Fruit fly (Drosophila melanogaster) whole organism, pupa: ENCODE measurements around the gene CG13300.

ENCODE experiments used
- CG10348 ChIP-seq: fragments of 200-800 bp; sonication (Bioruptor generic); IDR thresholded peaks from 2 replicates; pipeline ENCODE4 v1.3.6; 2022; ENCODE audit warnings: missing biosample characterization, missing genetic modification characterization
- CG14655 ChIP-seq: fragments of 200-800 bp; sonication (Bioruptor generic); optimal IDR thresholded peaks from 3 replicates; lab custom pipeline; 2017; ENCODE audit warnings: mild to moderate bottlenecking, missing biosample characterization, missing genetic modification reagents, missing genetic modification characterization
- CG17806 ChIP-seq: fragments of 200-800 bp; sonication (Bioruptor generic); optimal IDR thresholded peaks from 2 replicates; lab custom pipeline; 2018; ENCODE audit warnings: missing biosample characterization, mild to moderate bottlenecking, missing genetic modification characterization, moderate library complexity
- CG8159 ChIP-seq: fragments of 200-800 bp; sonication (Bioruptor generic); optimal IDR thresholded peaks from 3 replicates; lab custom pipeline; 2018; ENCODE audit warnings: missing biosample characterization, mild to moderate bottlenecking, missing genetic modification characterization, moderate library complexity
- CG8301 ChIP-seq: fragments of 200-800 bp; sonication (Bioruptor generic); optimal IDR thresholded peaks from 2 replicates; lab custom pipeline; 2018; ENCODE audit warnings: missing biosample characterization, mild to moderate bottlenecking, missing genetic modification characterization
- EcR ChIP-seq: fragments of 200-800 bp; sonication (Bioruptor generic); optimal IDR thresholded peaks from 3 replicates; lab custom pipeline; 2019; ENCODE audit warnings: missing biosample characterization, missing genetic modification characterization, mild to moderate bottlenecking, moderate library complexity, missing genetic modification reagents
- Ets98B ChIP-seq: fragments of 200-800 bp; sonication (Bioruptor generic); IDR thresholded peaks from 2 replicates; pipeline ENCODE4 v1.3.6; 2022; ENCODE audit warnings: missing biosample characterization, missing genetic modification characterization
- Pif1B ChIP-seq: fragments of 200-800 bp; sonication (Bioruptor generic); optimal IDR thresholded peaks from 3 replicates; lab custom pipeline; 2016; ENCODE audit warnings: missing biosample characterization, missing genetic modification characterization
- fd96Ca ChIP-seq: fragments of 200-800 bp; sonication (Bioruptor generic); IDR thresholded peaks from 3 replicates; pipeline ENCODE4 v1.3.6; 2022; ENCODE audit warnings: missing biosample characterization, missing genetic modification characterization
- gl ChIP-seq: fragments of 200-800 bp; sonication (Bioruptor generic); optimal IDR thresholded peaks from 2 replicates; lab custom pipeline; 2018; ENCODE audit warnings: missing biosample characterization, mild to moderate bottlenecking, missing genetic modification characterization
- rn ChIP-seq: fragments of 200-800 bp; sonication (Bioruptor generic); IDR thresholded peaks from 2 replicates; pipeline ENCODE4 v1.3.6; 2022; ENCODE audit warnings: missing biosample characterization, missing genetic modification characterization

DNA sequence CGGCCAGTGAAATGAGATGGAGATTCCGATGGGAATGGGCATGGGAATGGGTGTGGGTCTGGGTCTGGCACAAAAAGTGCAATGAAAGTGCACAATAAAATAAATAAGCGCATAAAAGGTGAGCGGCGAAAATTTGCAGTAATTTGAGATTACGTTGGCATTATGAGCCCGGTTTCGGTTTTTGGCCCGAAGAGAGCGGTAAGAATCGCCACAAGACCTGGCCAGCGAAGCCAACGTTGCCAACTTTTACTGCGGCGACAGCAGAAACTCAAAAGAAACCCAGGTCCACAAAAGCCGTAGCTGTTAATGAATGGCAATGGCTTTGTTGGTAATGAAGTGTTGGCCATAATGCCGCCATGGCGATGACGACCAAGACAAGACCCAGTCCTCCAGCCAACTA is 45.6 kb upstream of the CG13300 start:
- TF ChIP-seq CG17806 (tag; lab: Kevin White, UChicago) (no peak), EcR (GFP tag; lab: Kevin White, UChicago) (no peak), CG8301 (tag; lab: Kevin White, UChicago) (no peak), rn (GFP tag; lab: Robert Waterston, UW) (no peak), gl (tag; lab: Kevin White, UChicago) (no peak), Ets98B (no peak), Pif1B (no peak), CG10348 (GFP tag; lab: Robert Waterston, UW) (no peak), fd96Ca (GFP tag; lab: Robert Waterston, UW) (no peak), CG14655 (GFP tag; lab: Kevin White, UChicago) (no peak), CG8159 (tag; lab: Kevin White, UChicago) (no peak)
